Fruit fly (Drosophila melanogaster) whole organism, embryonic: ENCODE results near the gene ArgRS-m.

Experiments
- Aef1 ChIP-seq: fragments of 200-800 bp; sonication (Bioruptor generic); IDR thresholded peaks from 3 replicates; pipeline ENCODE4 v1.3.6; 2022; ENCODE audit warnings: missing biosample characterization, missing genetic modification characterization
- Atf-2 ChIP-seq: fragments of 200-800 bp; sonication (Bioruptor generic); optimal IDR thresholded peaks from 2 replicates; lab custom pipeline; 2016; ENCODE audit warnings: missing biosample characterization, missing genetic modification characterization
- B-H1 ChIP-seq: fragments of 200-800 bp; sonication (Bioruptor generic); IDR thresholded peaks from 3 replicates; pipeline ENCODE4 v1.3.6; 2022; ENCODE audit warnings: missing biosample characterization, missing genetic modification characterization
- Bdp1 ChIP-seq: fragments of 200-800 bp; sonication (Bioruptor generic); optimal IDR thresholded peaks from 3 replicates; lab custom pipeline; 2016; ENCODE audit warnings: missing biosample characterization, missing genetic modification characterization
- CG10543 ChIP-seq: fragments of 200-800 bp; sonication (Bioruptor generic); optimal IDR thresholded peaks from 3 replicates; lab custom pipeline; 2017; ENCODE audit warnings: missing biosample characterization, mild to moderate bottlenecking, missing genetic modification characterization, moderate library complexity
- CG12219 ChIP-seq: fragments of 200-800 bp; sonication (Bioruptor generic); optimal IDR thresholded peaks from 3 replicates; lab custom pipeline; 2018; ENCODE audit warnings: missing biosample characterization, mild to moderate bottlenecking, missing genetic modification characterization
- CG1233 ChIP-seq: fragments of 200-800 bp; sonication (Bioruptor generic); optimal IDR thresholded peaks from 4 replicates; lab custom pipeline; 2018; ENCODE audit warnings: missing biosample characterization, mild to moderate bottlenecking, missing genetic modification characterization
- CG13775 ChIP-seq: fragments of 200-800 bp; sonication (Bioruptor generic); optimal IDR thresholded peaks from 3 replicates; lab custom pipeline; 2017; ENCODE audit warnings: missing biosample characterization, mild to moderate bottlenecking, missing genetic modification characterization
- CG16813 ChIP-seq: fragments of 200-800 bp; sonication (Bioruptor generic); IDR thresholded peaks from 3 replicates; pipeline ENCODE4 v1.3.6; 2022; ENCODE audit warnings: missing biosample characterization, missing genetic modification characterization; ENCODE audit not compliant: partially characterized antibody
- CG18599 ChIP-seq: fragments of 200-800 bp; sonication (Bioruptor generic); optimal IDR thresholded peaks from 3 replicates; lab custom pipeline; 2017; ENCODE audit warnings: missing biosample characterization, missing genetic modification characterization, mild to moderate bottlenecking, moderate library complexity, missing genetic modification reagents
- CG2116 ChIP-seq: fragments of 200-800 bp; sonication (Bioruptor generic); optimal IDR thresholded peaks from 3 replicates; lab custom pipeline; 2018; ENCODE audit warnings: missing biosample characterization, mild to moderate bottlenecking, missing genetic modification characterization
- CG31365 ChIP-seq: fragments of 200-800 bp; sonication (Bioruptor generic); optimal IDR thresholded peaks from 2 replicates; lab custom pipeline; 2018; ENCODE audit warnings: missing biosample characterization, mild to moderate bottlenecking, missing genetic modification characterization
- CG34376 ChIP-seq: fragments of 200-800 bp; sonication (Bioruptor generic); optimal IDR thresholded peaks from 2 replicates; lab custom pipeline; 2018; ENCODE audit warnings: missing biosample characterization, mild to moderate bottlenecking, missing genetic modification characterization
- CG42726 ChIP-seq: fragments of 200-800 bp; sonication (Bioruptor generic); IDR thresholded peaks from 2 replicates; pipeline ENCODE4 v1.3.6; 2022; ENCODE audit warnings: missing biosample characterization, missing genetic modification characterization; ENCODE audit not compliant: partially characterized antibody
- CG5953 ChIP-seq: fragments of 200-800 bp; sonication (Bioruptor generic); IDR thresholded peaks from 2 replicates; pipeline ENCODE4 v1.3.6; 2022; ENCODE audit warnings: missing biosample characterization, missing genetic modification characterization
- CG6791 ChIP-seq: fragments of 200-800 bp; sonication (Bioruptor generic); IDR thresholded peaks from 3 replicates; pipeline ENCODE4 v1.3.6; 2022; ENCODE audit warnings: missing biosample characterization, missing genetic modification characterization; ENCODE audit not compliant: partially characterized antibody
- CG7357 ChIP-seq: fragments of 200-800 bp; sonication (Bioruptor generic); IDR thresholded peaks from 3 replicates; pipeline ENCODE4 v1.3.6; 2022; ENCODE audit warnings: missing biosample characterization, missing genetic modification characterization
- CG8924 ChIP-seq: fragments of 200-800 bp; optimal IDR thresholded peaks from 3 replicates; lab custom pipeline; 2019; ENCODE audit warnings: missing biosample characterization, mild to moderate bottlenecking, missing genetic modification characterization, moderate library complexity
- Dip3 ChIP-seq: fragments of 200-800 bp; sonication (Bioruptor generic); optimal IDR thresholded peaks from 3 replicates; lab custom pipeline; 2016; ENCODE audit warnings: missing biosample characterization, missing genetic modification characterization
- ERR ChIP-seq: fragments of 200-800 bp; sonication (Bioruptor generic); optimal IDR thresholded peaks from 2 replicates; lab custom pipeline; 2016; ENCODE audit warnings: missing biosample characterization, missing genetic modification characterization
- Elba2 ChIP-seq: fragments of 200-800 bp; sonication (Bioruptor generic); optimal IDR thresholded peaks from 3 replicates; lab custom pipeline; 2016; ENCODE audit warnings: missing biosample characterization, missing genetic modification characterization
- H15 ChIP-seq: fragments of 200-800 bp; sonication (Bioruptor generic); IDR thresholded peaks from 3 replicates; pipeline ENCODE4 v1.3.6; 2022; ENCODE audit warnings: missing biosample characterization, missing genetic modification characterization
- Hand ChIP-seq: fragments of 200-800 bp; sonication (Bioruptor generic); optimal IDR thresholded peaks from 2 replicates; lab custom pipeline; 2017; ENCODE audit warnings: mild to moderate bottlenecking, missing biosample characterization, missing genetic modification reagents, missing genetic modification characterization
- Max ChIP-seq: fragments of 200-800 bp; sonication (Bioruptor generic); optimal IDR thresholded peaks from 2 replicates; lab custom pipeline; 2016; ENCODE audit warnings: missing biosample characterization, mild to moderate bottlenecking, missing genetic modification characterization
- Mes4 ChIP-seq: fragments of 200-800 bp; sonication (Bioruptor generic); optimal IDR thresholded peaks from 2 replicates; lab custom pipeline; 2016; ENCODE audit warnings: missing biosample characterization, missing genetic modification characterization
- Pdp1 ChIP-seq, 2 experiments: fragments of 200-800 bp; sonication (Bioruptor generic); optimal IDR thresholded peaks; 3 replicates each; lab custom pipeline; 2016; ENCODE audit warnings: missing biosample characterization in 2 of 2, missing genetic modification characterization in 2 of 2, mild to moderate bottlenecking in 1 of 2, moderate library complexity in 1 of 2
- Sin3A ChIP-seq: fragments of >200 bp; optimal IDR thresholded peaks from 2 replicates; lab custom pipeline; 2018
- Spps ChIP-seq: fragments of 200-800 bp; sonication (Bioruptor generic); optimal IDR thresholded peaks from 2 replicates; lab custom pipeline; 2018; ENCODE audit warnings: missing biosample characterization, mild to moderate bottlenecking, missing genetic modification characterization
- Sry-δ ChIP-seq: fragments of 200-800 bp; sonication (Bioruptor generic); optimal IDR thresholded peaks from 2 replicates; lab custom pipeline; 2016; ENCODE audit warnings: missing biosample characterization, missing genetic modification characterization
- ara ChIP-seq: fragments of 200-800 bp; sonication (Bioruptor generic); IDR thresholded peaks from 2 replicates; pipeline ENCODE4 v1.3.6; 2022; ENCODE audit warnings: missing biosample characterization, missing genetic modification characterization
- ato ChIP-seq: fragments of 200-800 bp; sonication (Bioruptor generic); IDR thresholded peaks from 2 replicates; pipeline ENCODE4 v1.3.6; 2022; ENCODE audit warnings: missing biosample characterization, missing genetic modification characterization; ENCODE audit not compliant: partially characterized antibody
- chif ChIP-seq, 2 experiments: fragments of 200-800 bp; sonication (Bioruptor generic); optimal IDR thresholded peaks; 3 replicates each; lab custom pipeline; 2016; ENCODE audit warnings: missing biosample characterization in 2 of 2, missing genetic modification characterization in 2 of 2
- chinmo ChIP-seq: fragments of 200-800 bp; sonication (Bioruptor generic); IDR thresholded peaks from 4 replicates; pipeline ENCODE4 v1.3.6; 2022; ENCODE audit warnings: missing biosample characterization, missing genetic modification characterization; ENCODE audit not compliant: partially characterized antibody
- croc ChIP-seq: fragments of 200-800 bp; sonication (Bioruptor generic); conservative IDR thresholded peaks from 3 replicates; pipeline ENCODE4 v1.3.6; 2022; ENCODE audit warnings: missing biosample characterization, missing genetic modification characterization
- crp ChIP-seq, 2 experiments: fragments of 200-800 bp; sonication (Bioruptor generic); optimal IDR thresholded peaks; 2 replicates in 1 of 2; 3 replicates in 1 of 2; lab custom pipeline; 2017; ENCODE audit warnings: missing biosample characterization in 2 of 2, missing genetic modification characterization in 2 of 2, mild to moderate bottlenecking in 1 of 2, moderate library complexity in 1 of 2
- dati ChIP-seq: fragments of 200-800 bp; sonication (Bioruptor generic); IDR thresholded peaks from 2 replicates; pipeline ENCODE4 v1.3.6; 2022; ENCODE audit warnings: missing biosample characterization, missing genetic modification characterization
- esg ChIP-seq: fragments of 200-800 bp; sonication (Bioruptor generic); conservative IDR thresholded peaks from 2 replicates; pipeline ENCODE4 v1.3.6; 2022; ENCODE audit warnings: missing biosample characterization, missing genetic modification characterization
- exex ChIP-seq: fragments of 200-800 bp; sonication (Bioruptor generic); optimal IDR thresholded peaks from 4 replicates; lab custom pipeline; 2018; ENCODE audit warnings: missing biosample characterization, mild to moderate bottlenecking, missing genetic modification characterization, moderate library complexity
- ftz-f1 ChIP-seq: fragments of 200-800 bp; sonication (Bioruptor generic); optimal IDR thresholded peaks from 2 replicates; lab custom pipeline; 2016; ENCODE audit warnings: missing biosample characterization, missing genetic modification characterization
- gfzf ChIP-seq: fragments of 200-800 bp; sonication (Bioruptor generic); optimal IDR thresholded peaks from 2 replicates; lab custom pipeline; 2016; ENCODE audit warnings: missing biosample characterization, mild to moderate bottlenecking, missing genetic modification characterization, moderate library complexity
- hkb ChIP-seq, 2 experiments: fragments of 200-800 bp in 1 of 2; fragments of >200 bp in 1 of 2; sonication (Bioruptor generic) in 1 of 2; IDR thresholded peaks in 1 of 2; optimal IDR thresholded peaks in 1 of 2; 2 replicates each; pipeline versions ENCODE4 v1.3.6 to Lab custom; 2017 to 2022; ENCODE audit warnings: missing biosample characterization in 1 of 2, missing genetic modification characterization in 1 of 2
- kah ChIP-seq: fragments of 200-800 bp; sonication (Bioruptor generic); optimal IDR thresholded peaks from 2 replicates; lab custom pipeline; 2018; ENCODE audit warnings: missing biosample characterization, mild to moderate bottlenecking, missing genetic modification characterization
- klu ChIP-seq: fragments of 200-800 bp; sonication (Bioruptor generic); IDR thresholded peaks from 2 replicates; pipeline ENCODE4 v1.3.6; 2022; ENCODE audit warnings: missing biosample characterization, missing genetic modification characterization
- odd ChIP-seq: fragments of 200-800 bp; sonication (Bioruptor generic); optimal IDR thresholded peaks from 2 replicates; lab custom pipeline; 2017; ENCODE audit warnings: missing biosample characterization, mild to moderate bottlenecking, missing genetic modification characterization
- phol ChIP-seq: fragments of 200-800 bp; sonication (Bioruptor generic); optimal IDR thresholded peaks from 3 replicates; lab custom pipeline; 2018; ENCODE audit warnings: missing biosample characterization, mild to moderate bottlenecking, missing genetic modification characterization, moderate library complexity
- ranshi ChIP-seq: fragments of 200-800 bp; sonication (Bioruptor generic); IDR thresholded peaks from 2 replicates; pipeline ENCODE4 v1.3.6; 2022; ENCODE audit warnings: missing biosample characterization, missing genetic modification characterization
- shn ChIP-seq: fragments of 200-800 bp; sonication (Bioruptor generic); optimal IDR thresholded peaks from 3 replicates; lab custom pipeline; 2016; ENCODE audit warnings: missing biosample characterization, missing genetic modification characterization
- so ChIP-seq: fragments of 200-800 bp; sonication (Bioruptor generic); IDR thresholded peaks from 3 replicates; pipeline ENCODE4 v1.3.6; 2022; ENCODE audit warnings: missing biosample characterization, missing genetic modification characterization
- unc-4 ChIP-seq: fragments of 200-800 bp; sonication (Bioruptor generic); IDR thresholded peaks from 2 replicates; pipeline ENCODE4 v1.3.6; 2022; ENCODE audit warnings: missing biosample characterization, missing genetic modification characterization; ENCODE audit not compliant: partially characterized antibody
- zen2 ChIP-seq: fragments of 200-800 bp; sonication (Bioruptor generic); IDR thresholded peaks from 3 replicates; pipeline ENCODE4 v1.3.6; 2022; ENCODE audit warnings: missing biosample characterization, missing genetic modification characterization; ENCODE audit not compliant: partially characterized antibody

ArgRS-m gene

DNA sequence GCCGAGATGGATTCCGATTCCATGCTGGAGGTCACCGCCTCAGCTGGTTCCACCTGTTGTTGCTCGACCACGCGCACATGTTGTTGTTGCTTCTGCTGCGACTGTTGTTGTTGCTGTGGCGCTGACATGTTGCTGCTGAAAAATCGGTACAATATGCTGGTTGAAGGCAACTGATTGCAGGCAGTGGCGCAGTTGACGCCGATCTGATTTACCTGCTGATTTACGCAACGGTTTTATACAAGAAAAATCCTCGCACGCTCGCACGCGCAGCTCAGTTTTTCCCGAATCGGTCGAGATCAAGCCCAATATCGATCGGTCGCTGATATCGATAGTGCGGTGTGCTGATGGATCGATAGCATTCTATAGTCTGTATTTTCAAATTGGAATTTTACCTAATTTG, 24.6 kb downstream of the ArgRS-m start, which contains the start of gene Prat (continued):
- peak; percentile 70 for TF ChIP-seq unc-4 (GFP tag; lab: Robert Waterston, UW)
- TF ChIP-seq Elba2 (GFP tag; lab: Kevin White, UChicago) = peak; percentile 71
- TF ChIP-seq kah = peak; percentile 97
- no peak for TF ChIP-seq Bdp1 (GFP tag; lab: Kevin White, UChicago)
- peak; percentile 53; the same call in 1 of the 4 replicates for TF ChIP-seq chinmo (GFP tag; lab: Robert Waterston, UW)
- peak; percentile 76 for TF ChIP-seq CG6791 (GFP tag; lab: Robert Waterston, UW)
- no peak for TF ChIP-seq CG7357 (GFP tag; lab: Robert Waterston, UW)
- no peak for TF ChIP-seq ERR (GFP tag; lab: Kevin White, UChicago)
- TF ChIP-seq CG5953 (GFP tag; lab: Robert Waterston, UW) = no peak
- TF ChIP-seq dati (GFP tag; lab: Robert Waterston, UW) = no peak
- TF ChIP-seq ato (GFP tag; lab: Robert Waterston, UW) = peak; percentile 79
- no peak for TF ChIP-seq CG31365 (tag; lab: Kevin White, UChicago)
- no peak for TF ChIP-seq Mes4 (GFP tag; lab: Kevin White, UChicago)
- no peak for TF ChIP-seq CG34376 (GFP tag; lab: Kevin White, UChicago)
- TF ChIP-seq chif (GFP tag; optimal IDR thresholded peaks at IDR 0.05; lab: Kevin White, UChicago) = no peak
- TF ChIP-seq Max (GFP tag; lab: Kevin White, UChicago) = peak; percentile 63
- no peak for TF ChIP-seq esg
- TF ChIP-seq klu (GFP tag; lab: Robert Waterston, UW) = no peak
- TF ChIP-seq phol (tag; lab: Kevin White, UChicago) = no peak
- no peak for TF ChIP-seq Atf-2
- no peak for TF ChIP-seq odd (GFP tag; lab: Kevin White, UChicago)
- TF ChIP-seq ranshi (GFP tag; lab: Robert Waterston, UW) = no peak
- no peak for TF ChIP-seq CG13775 (GFP tag; lab: Kevin White, UChicago)
- no peak for TF ChIP-seq hkb (optimal IDR thresholded peaks at IDR 0.05; lab: Kevin White, UChicago)
- TF ChIP-seq hkb (GFP tag; IDR thresholded peaks at IDR 0.05; lab: Robert Waterston, UW) = no peak
- no peak for TF ChIP-seq exex (tag; lab: Kevin White, UChicago)
- no peak for TF ChIP-seq H15
- TF ChIP-seq croc (GFP tag; lab: Robert Waterston, UW) = no peak
- TF ChIP-seq B-H1 (GFP tag; lab: Robert Waterston, UW) = no peak
- TF ChIP-seq CG10543 (GFP tag; lab: Kevin White, UChicago) = no peak
- TF ChIP-seq CG2116 (GFP tag; lab: Kevin White, UChicago) = peak; percentile 85
- peak in 1 of 2 experiments; percentile 60 for TF ChIP-seq crp (GFP tag; optimal IDR thresholded peaks at IDR 0.05; lab: Kevin White, UChicago)
- TF ChIP-seq Sry-δ = peak; percentile 65
- TF ChIP-seq Dip3 (GFP tag; lab: Kevin White, UChicago) = no peak
- TF ChIP-seq gfzf (GFP tag; lab: Kevin White, UChicago) = peak; percentile 26
- TF ChIP-seq ara (GFP tag; lab: Robert Waterston, UW) = no peak
- no peak for TF ChIP-seq shn (GFP tag; lab: Kevin White, UChicago)
- no peak for TF ChIP-seq so (GFP tag; lab: Robert Waterston, UW)
- peak in 1 of 2 experiments; percentile 76 for TF ChIP-seq Pdp1 (GFP tag; optimal IDR thresholded peaks at IDR 0.05; lab: Kevin White, UChicago)
- TF ChIP-seq CG18599 (GFP tag; lab: Kevin White, UChicago) = no peak
- peak; percentile 46 for TF ChIP-seq ftz-f1 (GFP tag; lab: Kevin White, UChicago)
- TF ChIP-seq CG16813 = peak; percentile 75
- peak; percentile 35; the same call in 2 of the 3 replicates for TF ChIP-seq zen2
- TF ChIP-seq Sin3A (lab: Kevin White, UChicago) = peak; percentile 45
- peak; percentile 31; the same call in 1 of the 3 replicates for TF ChIP-seq Aef1 (GFP tag; lab: Robert Waterston, UW)
- no peak for TF ChIP-seq CG1233 (GFP tag; lab: Kevin White, UChicago)
- TF ChIP-seq Hand (GFP tag; lab: Kevin White, UChicago) = no peak
- no peak for TF ChIP-seq CG8924
- no peak; the same call in 1 of the 2 replicates for TF ChIP-seq CG42726 (GFP tag; lab: Robert Waterston, UW)
- no peak for TF ChIP-seq Spps (tag; lab: Kevin White, UChicago)
- no peak for TF ChIP-seq CG12219 (GFP tag; lab: Kevin White, UChicago)
